Fruit fly (Drosophila melanogaster) whole organism, embryonic: ENCODE data around the gene CG31760.

Experiments
- CG10654 ChIP-seq: fragments of 200-800 bp; sonication (Bioruptor generic); optimal IDR thresholded peaks from 2 replicates; lab custom pipeline; 2016; ENCODE audit warnings: missing biosample characterization, missing genetic modification characterization
- CG12236 ChIP-seq: fragments of 200-800 bp; sonication (Bioruptor generic); optimal IDR thresholded peaks from 2 replicates; lab custom pipeline; 2016; ENCODE audit warnings: missing biosample characterization, missing genetic modification characterization
- CG13287 ChIP-seq: fragments of 200-800 bp; sonication (Bioruptor generic); IDR thresholded peaks from 2 replicates; pipeline ENCODE4 v1.3.6; 2022; ENCODE audit warnings: missing biosample characterization, missing genetic modification characterization; ENCODE audit not compliant: partially characterized antibody
- CG14014 ChIP-seq: fragments of 200-800 bp; sonication (Bioruptor generic); IDR thresholded peaks from 2 replicates; pipeline ENCODE4 v1.3.6; 2022; ENCODE audit warnings: missing biosample characterization, missing genetic modification characterization
- CG14441 ChIP-seq: fragments of 200-800 bp; sonication (Bioruptor generic); IDR thresholded peaks from 2 replicates; pipeline ENCODE4 v1.3.6; 2022; ENCODE audit warnings: missing biosample characterization, missing genetic modification characterization
- CG1529 ChIP-seq: fragments of 200-800 bp; sonication (Bioruptor generic); optimal IDR thresholded peaks from 3 replicates; lab custom pipeline; 2018; ENCODE audit warnings: missing biosample characterization, missing genetic modification characterization
- CG15479 ChIP-seq: fragments of 200-800 bp; sonication (Bioruptor generic); optimal IDR thresholded peaks from 3 replicates; lab custom pipeline; 2019; ENCODE audit warnings: missing biosample characterization, mild to moderate bottlenecking, missing genetic modification characterization, moderate library complexity
- CG15514 ChIP-seq: fragments of 200-800 bp; sonication (Bioruptor generic); optimal IDR thresholded peaks from 3 replicates; lab custom pipeline; 2017; ENCODE audit warnings: missing biosample characterization, missing genetic modification characterization, mild to moderate bottlenecking, moderate library complexity, missing genetic modification reagents
- CG17385 ChIP-seq: fragments of 200-800 bp; sonication (Bioruptor generic); optimal IDR thresholded peaks from 3 replicates; lab custom pipeline; 2018; ENCODE audit warnings: missing biosample characterization, mild to moderate bottlenecking, missing genetic modification characterization
- CG2116 ChIP-seq: fragments of 200-800 bp; sonication (Bioruptor generic); optimal IDR thresholded peaks from 3 replicates; lab custom pipeline; 2018; ENCODE audit warnings: missing biosample characterization, mild to moderate bottlenecking, missing genetic modification characterization
- CG2120 ChIP-seq: fragments of 200-800 bp; sonication (Bioruptor generic); optimal IDR thresholded peaks from 3 replicates; lab custom pipeline; 2016; ENCODE audit warnings: missing biosample characterization, missing genetic modification characterization
- CG2202 ChIP-seq: fragments of 200-800 bp; sonication (Bioruptor generic); optimal IDR thresholded peaks from 2 replicates; lab custom pipeline; 2018; ENCODE audit warnings: missing biosample characterization, mild to moderate bottlenecking, missing genetic modification characterization
- CG3838 ChIP-seq: fragments of 200-800 bp; sonication (Bioruptor generic); optimal IDR thresholded peaks from 3 replicates; lab custom pipeline; 2016; ENCODE audit warnings: missing biosample characterization, missing genetic modification characterization
- CG5180 ChIP-seq: fragments of 200-800 bp; sonication (Bioruptor generic); optimal IDR thresholded peaks from 3 replicates; lab custom pipeline; 2017; ENCODE audit warnings: missing biosample characterization, missing genetic modification characterization, mild to moderate bottlenecking, moderate library complexity, missing genetic modification reagents
- CG5953 ChIP-seq: fragments of 200-800 bp; sonication (Bioruptor generic); IDR thresholded peaks from 2 replicates; pipeline ENCODE4 v1.3.6; 2022; ENCODE audit warnings: missing biosample characterization, missing genetic modification characterization
- CG6254 ChIP-seq: fragments of 200-800 bp; sonication (Bioruptor generic); optimal IDR thresholded peaks from 3 replicates; lab custom pipeline; 2017; ENCODE audit warnings: mild to moderate bottlenecking, missing biosample characterization, missing genetic modification reagents, missing genetic modification characterization
- CG7928 ChIP-seq: fragments of 200-800 bp; sonication (Bioruptor generic); optimal IDR thresholded peaks from 2 replicates; lab custom pipeline; 2017; ENCODE audit warnings: missing biosample characterization, mild to moderate bottlenecking, missing genetic modification characterization
- CG7987 ChIP-seq: fragments of 200-800 bp; sonication (Bioruptor generic); optimal IDR thresholded peaks from 2 replicates; lab custom pipeline; 2018; ENCODE audit warnings: missing biosample characterization, mild to moderate bottlenecking, missing genetic modification characterization, moderate library complexity
- CG8924 ChIP-seq: fragments of 200-800 bp; optimal IDR thresholded peaks from 3 replicates; lab custom pipeline; 2019; ENCODE audit warnings: missing biosample characterization, mild to moderate bottlenecking, missing genetic modification characterization, moderate library complexity
- CG9215 ChIP-seq: fragments of 200-800 bp; sonication (Bioruptor generic); IDR thresholded peaks from 2 replicates; pipeline ENCODE4 v1.3.6; 2022; ENCODE audit warnings: missing biosample characterization, missing genetic modification characterization
- CG9797 ChIP-seq: fragments of 200-800 bp; sonication (Bioruptor generic); optimal IDR thresholded peaks from 3 replicates; lab custom pipeline; 2018; ENCODE audit warnings: missing biosample characterization, mild to moderate bottlenecking, missing genetic modification characterization
- Chrac-16 ChIP-seq: fragments of 200-800 bp; sonication (Bioruptor generic); optimal IDR thresholded peaks from 3 replicates; lab custom pipeline; 2016; ENCODE audit warnings: missing biosample characterization, missing genetic modification characterization
- Dad ChIP-seq: fragments of 200-800 bp; sonication (Bioruptor generic); optimal IDR thresholded peaks from 3 replicates; lab custom pipeline; 2016; ENCODE audit warnings: missing biosample characterization, missing genetic modification characterization
- Deaf1 ChIP-seq: fragments of 200-800 bp; optimal IDR thresholded peaks from 3 replicates; lab custom pipeline; 2019; ENCODE audit warnings: missing biosample characterization, mild to moderate bottlenecking, missing genetic modification characterization, moderate library complexity
- Dip3 ChIP-seq: fragments of 200-800 bp; sonication (Bioruptor generic); optimal IDR thresholded peaks from 3 replicates; lab custom pipeline; 2016; ENCODE audit warnings: missing biosample characterization, missing genetic modification characterization
- Doc2 ChIP-seq: fragments of 200-800 bp; sonication (Bioruptor generic); IDR thresholded peaks from 2 replicates; pipeline ENCODE4 v1.3.6; 2022; ENCODE audit warnings: missing biosample characterization, missing genetic modification characterization
- Lim3 ChIP-seq: fragments of 200-800 bp; sonication (Bioruptor generic); IDR thresholded peaks from 2 replicates; pipeline ENCODE4 v1.3.6; 2022; ENCODE audit warnings: missing biosample characterization, missing genetic modification characterization
- Meics ChIP-seq: fragments of 200-800 bp; sonication (Bioruptor generic); optimal IDR thresholded peaks from 2 replicates; lab custom pipeline; 2017; ENCODE audit warnings: missing biosample characterization, mild to moderate bottlenecking, missing genetic modification characterization
- Mrtf ChIP-seq: fragments of 200-800 bp; sonication (Bioruptor generic); IDR thresholded peaks from 3 replicates; pipeline ENCODE4 v1.3.6; 2022; ENCODE audit warnings: missing biosample characterization, missing genetic modification characterization
- Oli ChIP-seq: fragments of 200-800 bp; sonication (Bioruptor generic); optimal IDR thresholded peaks from 2 replicates; lab custom pipeline; 2018; ENCODE audit warnings: missing biosample characterization, mild to moderate bottlenecking, missing genetic modification characterization, moderate library complexity
- Pdp1 ChIP-seq, 2 experiments: fragments of 200-800 bp; sonication (Bioruptor generic); optimal IDR thresholded peaks; 3 replicates each; lab custom pipeline; 2016; ENCODE audit warnings: missing biosample characterization in 2 of 2, missing genetic modification characterization in 2 of 2, mild to moderate bottlenecking in 1 of 2, moderate library complexity in 1 of 2
- Ravus ChIP-seq: fragments of 200-800 bp; sonication (Bioruptor generic); IDR thresholded peaks from 2 replicates; pipeline ENCODE4 v1.3.6; 2022; ENCODE audit warnings: missing biosample characterization, missing genetic modification characterization
- Six4 ChIP-seq: fragments of 200-800 bp; sonication (Bioruptor generic); optimal IDR thresholded peaks from 2 replicates; lab custom pipeline; 2016; ENCODE audit warnings: missing biosample characterization, missing genetic modification characterization
- Sry-β ChIP-seq: fragments of 200-800 bp; sonication (Bioruptor generic); optimal IDR thresholded peaks from 2 replicates; lab custom pipeline; 2018; ENCODE audit warnings: missing biosample characterization, mild to moderate bottlenecking, missing genetic modification characterization, moderate library complexity
- Xrp1 ChIP-seq: fragments of 200-800 bp; sonication (Bioruptor generic); IDR thresholded peaks from 2 replicates; pipeline ENCODE4 v1.3.6; 2022; ENCODE audit warnings: missing biosample characterization, missing genetic modification characterization
- bab2 ChIP-seq: fragments of 200-800 bp; sonication (Bioruptor generic); optimal IDR thresholded peaks from 2 replicates; lab custom pipeline; 2016; ENCODE audit warnings: missing biosample characterization, missing genetic modification characterization
- bsh ChIP-seq, 2 experiments: fragments of 200-800 bp; sonication (Bioruptor generic); optimal IDR thresholded peaks; 2 replicates each; lab custom pipeline; 2017 to 2018; ENCODE audit warnings: mild to moderate bottlenecking in 2 of 2, missing biosample characterization in 2 of 2, missing genetic modification characterization in 2 of 2, moderate library complexity in 1 of 2
- disco-r ChIP-seq: fragments of 200-800 bp; sonication (Bioruptor generic); optimal IDR thresholded peaks from 2 replicates; lab custom pipeline; 2016; ENCODE audit warnings: missing biosample characterization, missing genetic modification characterization
- ftz-f1 ChIP-seq: fragments of 200-800 bp; sonication (Bioruptor generic); optimal IDR thresholded peaks from 2 replicates; lab custom pipeline; 2016; ENCODE audit warnings: missing biosample characterization, missing genetic modification characterization
- hth ChIP-seq: fragments of >200 bp; optimal IDR thresholded peaks from 2 replicates; lab custom pipeline; 2017; ENCODE audit warnings: inconsistent platforms
- lilli ChIP-seq: fragments of 200-800 bp; sonication (Bioruptor generic); optimal IDR thresholded peaks from 3 replicates; lab custom pipeline; 2016; ENCODE audit warnings: missing biosample characterization, missing genetic modification characterization
- pho ChIP-seq: fragments of 200-800 bp; sonication (Bioruptor generic); optimal IDR thresholded peaks from 2 replicates; lab custom pipeline; 2016; ENCODE audit warnings: missing biosample characterization, missing genetic modification characterization
- phol ChIP-seq: fragments of 200-800 bp; sonication (Bioruptor generic); optimal IDR thresholded peaks from 3 replicates; lab custom pipeline; 2018; ENCODE audit warnings: missing biosample characterization, mild to moderate bottlenecking, missing genetic modification characterization, moderate library complexity
- pzg ChIP-seq: fragments of 200-800 bp; sonication (Bioruptor generic); optimal IDR thresholded peaks from 3 replicates; lab custom pipeline; 2018; ENCODE audit warnings: missing biosample characterization, mild to moderate bottlenecking, missing genetic modification characterization, moderate library complexity
- scrt ChIP-seq: fragments of 200-800 bp; sonication (Bioruptor generic); optimal IDR thresholded peaks from 2 replicates; lab custom pipeline; 2018; ENCODE audit warnings: missing biosample characterization, mild to moderate bottlenecking, missing genetic modification characterization, moderate library complexity
- slou ChIP-seq: fragments of 200-800 bp; sonication (Bioruptor generic); optimal IDR thresholded peaks from 3 replicates; lab custom pipeline; 2016; ENCODE audit warnings: missing biosample characterization, missing genetic modification characterization
- toy ChIP-seq: fragments of 200-800 bp; sonication (Bioruptor generic); IDR thresholded peaks from 2 replicates; pipeline ENCODE4 v1.3.6; 2022; ENCODE audit warnings: missing biosample characterization, missing genetic modification characterization
- wor ChIP-seq: fragments of 200-800 bp; sonication (Bioruptor generic); IDR thresholded peaks from 2 replicates; pipeline ENCODE4 v1.3.6; 2022; ENCODE audit warnings: missing biosample characterization, missing genetic modification characterization

Gene CG31760

DNA sequence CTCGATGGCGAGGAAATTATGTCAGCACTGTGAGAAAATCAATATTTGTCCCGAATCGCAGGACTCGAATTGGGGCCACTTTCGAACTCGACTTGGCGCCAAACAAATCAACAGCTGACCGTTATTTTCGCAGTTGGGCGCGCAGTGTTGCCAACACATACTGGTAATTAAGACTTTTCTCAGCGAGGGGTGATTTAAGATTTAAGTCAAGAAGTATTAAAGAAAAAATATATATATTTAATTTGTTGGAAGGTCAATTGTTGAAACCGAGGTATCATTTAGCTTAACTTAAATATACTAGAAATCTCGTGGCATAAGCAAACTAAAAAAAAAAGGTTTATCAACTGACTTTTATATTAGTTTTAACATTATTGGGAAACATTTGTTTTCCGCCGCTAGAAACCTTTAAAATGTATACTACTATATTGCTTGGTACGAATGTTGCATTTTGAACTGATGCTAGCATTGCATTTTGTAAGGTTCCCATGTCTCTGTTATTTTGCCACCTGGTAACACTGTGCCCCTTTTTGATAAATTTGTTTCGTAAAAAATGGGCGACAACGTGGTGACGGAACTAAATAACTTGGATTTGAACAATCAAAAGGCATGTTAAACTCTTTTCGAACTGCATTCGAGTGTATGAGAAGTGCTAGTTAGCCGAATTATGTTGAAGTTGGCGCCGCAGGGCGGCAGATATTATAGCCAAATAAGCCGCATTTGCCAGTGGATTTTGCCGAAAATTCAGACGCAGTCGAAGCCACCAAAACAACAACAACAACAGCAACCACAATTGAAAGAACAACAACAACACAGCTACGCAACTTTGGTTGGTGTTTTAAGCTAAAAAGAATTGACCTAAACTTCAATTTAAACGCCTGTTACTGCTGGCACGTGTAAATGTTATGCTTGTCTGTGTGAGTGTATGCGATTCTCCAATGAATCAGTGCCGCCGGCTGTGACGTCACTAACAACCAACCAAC lies 39.1 kb upstream of the CG31760 start, which contains the start of the genes Patsas and ThrRS (continued):
- TF ChIP-seq CG2120 (GFP tag; lab: Kevin White, UChicago) (peak; percentile 91), slou (GFP tag; lab: Kevin White, UChicago) (peak; percentile 82), CG14441 (GFP tag; lab: Robert Waterston, UW) (peak; percentile 86), CG15514 (GFP tag; lab: Kevin White, UChicago) (peak; percentile 78), bab2 (GFP tag; lab: Kevin White, UChicago) (peak; percentile 77), Oli (tag; lab: Kevin White, UChicago) (peak; percentile 87), Sry-β (GFP tag; lab: Kevin White, UChicago) (peak; percentile 39), Six4 (peak; percentile 73), wor (peak; percentile 32; the same call in 1 of the 2 replicates), disco-r (GFP tag; lab: Kevin White, UChicago) (peak; percentile 4), Xrp1 (GFP tag; lab: Robert Waterston, UW) (peak; percentile 82), CG6254 (GFP tag; lab: Kevin White, UChicago) (no peak), Doc2 (GFP tag; lab: Robert Waterston, UW) (0 out of 2 replicates have a peak, but pooled peaks have one; percentile 16), Deaf1 (tag; lab: Kevin White, UChicago) (no peak), CG17385 (GFP tag; lab: Kevin White, UChicago) (peak; percentile 79), Mrtf (GFP tag; lab: Robert Waterston, UW) (peak; percentile 82), CG14014 (peak; percentile 85), CG1529 (GFP tag; lab: Kevin White, UChicago) (peak; percentile 42), CG7928 (GFP tag; lab: Kevin White, UChicago) (peak; percentile 65), pho (GFP tag; lab: Kevin White, UChicago) (peak; percentile 62), CG15479 (GFP tag; lab: Kevin White, UChicago) (no peak), Lim3 (GFP tag; lab: Robert Waterston, UW) (peak; percentile 44; the same call in 1 of the 2 replicates), ftz-f1 (GFP tag; lab: Kevin White, UChicago) (no peak), pzg (GFP tag; lab: Kevin White, UChicago) (peak; percentile 54), CG12236 (GFP tag; lab: Kevin White, UChicago) (no peak), CG9797 (GFP tag; lab: Kevin White, UChicago) (peak; percentile 70), lilli (GFP tag; lab: Kevin White, UChicago) (peak; percentile 82), Pdp1 (GFP tag; optimal IDR thresholded peaks at IDR 0.05; lab: Kevin White, UChicago) (peak; percentile 70 to 80), CG2116 (peak; percentile 90), toy (GFP tag; lab: Robert Waterston, UW) (no peak), Dad (GFP tag; lab: Kevin White, UChicago) (peak; percentile 71), CG9215 (peak; percentile 95), hth (lab: Kevin White, UChicago) (no peak), phol (tag; lab: Kevin White, UChicago) (peak; percentile 93), Ravus (GFP tag; lab: Robert Waterston, UW) (no peak; the same call in 1 of the 2 replicates), CG8924 (tag; lab: Kevin White, UChicago) (peak; percentile 86), CG10654 (GFP tag; lab: Kevin White, UChicago) (peak; percentile 82), CG13287 (GFP tag; lab: Robert Waterston, UW) (no peak; the same call in 1 of the 2 replicates), CG7987 (GFP tag; lab: Kevin White, UChicago) (peak; percentile 20), Dip3 (peak; percentile 68), CG2202 (peak; percentile 49), scrt (GFP tag; lab: Kevin White, UChicago) (peak; percentile 75), CG3838 (GFP tag; lab: Kevin White, UChicago) (peak; percentile 61), Meics (GFP tag; lab: Kevin White, UChicago) (peak; percentile 87), CG5953 (peak; percentile 65), bsh (GFP tag; optimal IDR thresholded peaks at IDR 0.05; lab: Kevin White, UChicago) (peak in 1 of 2 experiments; percentile 84), Chrac-16 (peak; percentile 85), CG5180 (GFP tag; lab: Kevin White, UChicago) (no peak)
